Worm (Caenorhabditis elegans) whole organism, L4/young adult: ENCODE data around the gene srz-38.

ENCODE experiments used
- W03F9.2 ChIP-seq: fragments of 150-350 bp; optimal IDR thresholded peaks from 2 replicates; lab custom pipeline; 2014; ENCODE audit warnings: missing biosample characterization, missing genetic modification characterization
- dao-5 ChIP-seq: sonication (generic microtip); optimal IDR thresholded peaks from 2 replicates; lab custom pipeline; 2016; ENCODE audit warnings: missing genotype, missing genetic modification characterization, moderate library complexity, missing compliant biosample characterization
- him-1 ChIP-seq: sonication (generic microtip); optimal IDR thresholded peaks from 2 replicates; lab custom pipeline; 2016; ENCODE audit warnings: missing genotype, missing genetic modification reagents, missing genetic modification characterization, missing compliant biosample characterization

ce11 chrIV:16306918-16307317, 28.2 kb upstream of the srz-38 start:
- TF ChIP-seq W03F9.2 (no peak), him-1 (no peak), dao-5 (no peak)
